Worm (Caenorhabditis elegans): ENCODE data around the gene col-76.

DNA sequence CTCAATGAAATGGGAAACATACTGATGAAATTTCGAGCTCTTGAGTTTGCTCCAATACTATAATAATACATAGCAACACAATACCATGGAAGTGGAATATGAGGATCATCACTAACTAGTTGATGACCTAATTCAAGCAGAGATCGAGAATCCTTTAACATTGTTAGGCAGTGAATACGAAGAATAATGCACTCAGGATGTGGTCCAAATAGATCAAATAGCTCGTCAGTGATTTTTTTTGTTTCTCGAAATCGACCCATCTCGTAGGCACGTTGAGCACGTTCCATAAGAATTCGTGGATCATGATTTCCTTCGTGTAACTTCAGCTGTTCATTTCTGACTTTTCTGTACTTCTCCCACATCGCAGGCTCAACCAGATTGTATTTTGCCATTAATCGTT lies 43.2 kb upstream of the col-76 start:
- TF ChIP-seq ztf-29 (GFP tag; IDR thresholded peaks at IDR 0.05) (no peak), flt-1 (GFP tag; IDR thresholded peaks at IDR 0.05) (no peak), ref-1 (GFP tag; conservative IDR thresholded peaks at IDR 0.05) (no peak), med-1 (GFP tag; optimal IDR thresholded peaks at IDR 0.05; ENCODE audit: insufficient read depth) (no peak), cog-1 (tag; optimal IDR thresholded peaks at IDR 0.05) (no peak), klf-2 (GFP tag; conservative IDR thresholded peaks at IDR 0.05) (no peak), tab-1 (GFP tag; IDR thresholded peaks at IDR 0.05) (no peak), ztf-23 (GFP tag; IDR thresholded peaks at IDR 0.05) (no peak), T22C8.4 (GFP tag; IDR thresholded peaks at IDR 0.05) (no peak)

All from whole organism, midembryonic.